Fruit fly (Drosophila melanogaster): ENCODE results near the gene Polr2C.

The Polr2C gene

dm6 chr2L:13838647-13839390 is 5.7 kb downstream of the Polr2C start (continued):
- TF ChIP-seq CG11093 (GFP tag; IDR thresholded peaks at IDR 0.05) (no peak), abd-A (tag; optimal IDR thresholded peaks at IDR 0.05) (peak; percentile 38), CG15269 (tag; optimal IDR thresholded peaks at IDR 0.05) (peak; percentile 58), caup (GFP tag; optimal IDR thresholded peaks at IDR 0.05; ENCODE audit: severe bottlenecking) (no peak), CG4820 (GFP tag; optimal IDR thresholded peaks at IDR 0.05) (peak; percentile 10), dmrt99B (tag; optimal IDR thresholded peaks at IDR 0.05) (peak; percentile 37), CG15601 (tag; optimal IDR thresholded peaks at IDR 0.05) (peak; percentile 9), MTF-1 (GFP tag; optimal IDR thresholded peaks at IDR 0.05; ENCODE audit: borderline replicate concordance) (peak; percentile 5), CG13424 (tag; optimal IDR thresholded peaks at IDR 0.05) (peak; percentile 22), Dek (tag; optimal IDR thresholded peaks at IDR 0.05) (peak; percentile 27), dm (GFP tag; optimal IDR thresholded peaks at IDR 0.05) (no peak), hkb (optimal IDR thresholded peaks at IDR 0.05) (no peak), hkb (GFP tag; IDR thresholded peaks at IDR 0.05) (peak; percentile 34; the same call in 1 of the 2 replicates), H2.0 (GFP tag; IDR thresholded peaks at IDR 0.05) (no peak), zen (tag; optimal IDR thresholded peaks at IDR 0.05) (no peak), sens-2 (GFP tag; IDR thresholded peaks at IDR 0.05) (no peak), jumu (GFP tag; optimal IDR thresholded peaks at IDR 0.05) (no peak), CG3838 (GFP tag; optimal IDR thresholded peaks at IDR 0.05) (peak; percentile 38)

dm6 chr2L:13839744-13840151 is 6.6 kb downstream of the Polr2C start:
- TF ChIP-seq toy (GFP tag; IDR thresholded peaks at IDR 0.05), result 0 out of 2 replicates have a peak, but pooled peaks have one; percentile 26
- TF ChIP-seq sens (GFP tag), result peak; percentile 97
- peak; percentile 79 for TF ChIP-seq CG17328 (GFP tag; IDR thresholded peaks at IDR 0.05)
- peak; percentile 72 for TF ChIP-seq CG12219 (GFP tag; optimal IDR thresholded peaks at IDR 0.05)
- TF ChIP-seq C15 (GFP tag; IDR thresholded peaks at IDR 0.05), result no peak
- peak; percentile 42 for TF ChIP-seq schlank (tag; optimal IDR thresholded peaks at IDR 0.05)
- TF ChIP-seq CG12236 (GFP tag; optimal IDR thresholded peaks at IDR 0.05), result peak; percentile 37
- peak; percentile 90 for TF ChIP-seq CG10147 (GFP tag; optimal IDR thresholded peaks at IDR 0.05)
- peak; percentile 40 for TF ChIP-seq ems (GFP tag; optimal IDR thresholded peaks at IDR 0.05)
- peak; percentile 65 for TF ChIP-seq CG12942 (GFP tag; optimal IDR thresholded peaks at IDR 0.05)
- peak; percentile 58; the same call in 1 of the 3 replicates for TF ChIP-seq CG2889 (GFP tag; IDR thresholded peaks at IDR 0.05)
- peak; percentile 88 for TF ChIP-seq CG9727 (GFP tag; optimal IDR thresholded peaks at IDR 0.05)
- peak; percentile 61 for TF ChIP-seq Spps (tag; optimal IDR thresholded peaks at IDR 0.05)
- TF ChIP-seq CG11093 (GFP tag; IDR thresholded peaks at IDR 0.05), result peak; percentile 56; the same call in 1 of the 3 replicates
- TF ChIP-seq CG33557 (GFP tag; optimal IDR thresholded peaks at IDR 0.05), result peak; percentile 5
- TF ChIP-seq onecut (GFP tag; IDR thresholded peaks at IDR 0.05), result peak; percentile 73
- TF ChIP-seq CG1832 (GFP tag; optimal IDR thresholded peaks at IDR 0.05), result no peak
- TF ChIP-seq CG14441 (GFP tag; IDR thresholded peaks at IDR 0.05), result peak; percentile 72
- TF ChIP-seq TFAM (GFP tag; optimal IDR thresholded peaks at IDR 0.05), result no peak
- peak; percentile 90 for TF ChIP-seq Xbp1 (GFP tag; optimal IDR thresholded peaks at IDR 0.05)
- peak; percentile 92 for TF ChIP-seq gem (tag; optimal IDR thresholded peaks at IDR 0.05)
- TF ChIP-seq Lim3 (GFP tag; IDR thresholded peaks at IDR 0.05), result no peak
- TF ChIP-seq ap (GFP tag; IDR thresholded peaks at IDR 0.05), result peak; percentile 56
- peak; percentile 80 for TF ChIP-seq tgo (GFP tag; IDR thresholded peaks at IDR 0.05)
- peak; percentile 18 for TF ChIP-seq pb (GFP tag; optimal IDR thresholded peaks at IDR 0.05)
- peak; percentile 67 for TF ChIP-seq CG1529 (GFP tag; optimal IDR thresholded peaks at IDR 0.05)
- peak; percentile 67 for TF ChIP-seq gcm (GFP tag; optimal IDR thresholded peaks at IDR 0.05)
- peak; percentile 37 for TF ChIP-seq fu2 (GFP tag; optimal IDR thresholded peaks at IDR 0.05)
- peak; percentile 45 for TF ChIP-seq CG31224 (GFP tag; IDR thresholded peaks at IDR 0.05)
- peak; percentile 67 for TF ChIP-seq corto (GFP tag; optimal IDR thresholded peaks at IDR 0.05)
- no peak for TF ChIP-seq HLHmδ (GFP tag; optimal IDR thresholded peaks at IDR 0.05)
- peak; percentile 52 for TF ChIP-seq zfh2 (GFP tag; optimal IDR thresholded peaks at IDR 0.05)
- TF ChIP-seq Mrtf (GFP tag; IDR thresholded peaks at IDR 0.05), result peak; percentile 44; the same call in 1 of the 3 replicates

Data from whole organism, embryonic.